Fruit fly (Drosophila melanogaster) whole organism, adult: ENCODE measurements around the gene cu.
A peak's percentile ranks its signal among the peaks of the same experiment; 100 is the strongest.

Source experiments
- CG11617 ChIP-seq: fragments of 200-800 bp; sonication (Bioruptor generic); optimal IDR thresholded peaks from 2 replicates; lab custom pipeline; 2017; ENCODE audit warnings: mild to moderate bottlenecking, missing biosample characterization, missing genetic modification reagents, missing genetic modification characterization
- CG12768 ChIP-seq: fragments of 200-800 bp; sonication (Bioruptor generic); optimal IDR thresholded peaks from 2 replicates; lab custom pipeline; 2017; ENCODE audit warnings: missing biosample characterization, missing genetic modification characterization, mild to moderate bottlenecking, moderate library complexity, missing genetic modification reagents
- CG14711 ChIP-seq: fragments of 200-800 bp; sonication (Bioruptor generic); optimal IDR thresholded peaks from 2 replicates; lab custom pipeline; 2018; ENCODE audit warnings: missing biosample characterization, mild to moderate bottlenecking, missing genetic modification characterization, moderate library complexity
- CG1620 ChIP-seq: fragments of 200-800 bp; sonication (Bioruptor generic); optimal IDR thresholded peaks from 2 replicates; lab custom pipeline; 2016; ENCODE audit warnings: missing biosample characterization, missing genetic modification characterization
- CG33017 ChIP-seq: fragments of 200-800 bp; sonication (Bioruptor generic); optimal IDR thresholded peaks from 2 replicates; lab custom pipeline; 2018; ENCODE audit warnings: missing biosample characterization, mild to moderate bottlenecking, missing genetic modification characterization, moderate library complexity
- CG5204 ChIP-seq: fragments of 200-800 bp; sonication (Bioruptor generic); optimal IDR thresholded peaks from 2 replicates; lab custom pipeline; 2016; ENCODE audit warnings: missing biosample characterization, missing genetic modification characterization
- CG7045 ChIP-seq: fragments of 200-800 bp; sonication (Bioruptor generic); optimal IDR thresholded peaks from 2 replicates; lab custom pipeline; 2017; ENCODE audit warnings: missing biosample characterization, mild to moderate bottlenecking, missing genetic modification characterization
- CG7101 ChIP-seq: fragments of 200-800 bp; sonication (Bioruptor generic); optimal IDR thresholded peaks from 2 replicates; lab custom pipeline; 2018; ENCODE audit warnings: missing biosample characterization, mild to moderate bottlenecking, missing genetic modification characterization, moderate library complexity
- Clk ChIP-seq: fragments of 200-800 bp; sonication (Bioruptor generic); optimal IDR thresholded peaks from 2 replicates; lab custom pipeline; 2017; ENCODE audit warnings: missing biosample characterization, missing genetic modification characterization
- Crg-1 ChIP-seq: fragments of 200-800 bp; sonication (Bioruptor generic); optimal IDR thresholded peaks from 2 replicates; lab custom pipeline; 2016; ENCODE audit warnings: missing biosample characterization, missing genetic modification characterization
- Hr96 ChIP-seq: fragments of 200-800 bp; sonication (Bioruptor generic); optimal IDR thresholded peaks from 2 replicates; lab custom pipeline; 2016; ENCODE audit warnings: missing biosample characterization, missing genetic modification characterization
- Mnt ChIP-seq: fragments of 200-800 bp; sonication (Bioruptor generic); optimal IDR thresholded peaks from 2 replicates; lab custom pipeline; 2016; ENCODE audit warnings: missing biosample characterization, mild to moderate bottlenecking, missing genetic modification characterization
- bab1 ChIP-seq: fragments of 200-800 bp; sonication (Bioruptor generic); optimal IDR thresholded peaks from 3 replicates; lab custom pipeline; 2019; ENCODE audit warnings: missing biosample characterization, mild to moderate bottlenecking, missing genetic modification characterization, moderate library complexity
- cic ChIP-seq: fragments of 200-800 bp; sonication (Bioruptor generic); optimal IDR thresholded peaks from 2 replicates; lab custom pipeline; 2017; ENCODE audit warnings: missing biosample characterization, mild to moderate bottlenecking, missing genetic modification characterization, moderate library complexity
- cnc ChIP-seq, 2 experiments: fragments of >200 bp; optimal IDR thresholded peaks; 2 replicates each; lab custom pipeline; 2017
- kay ChIP-seq: fragments of 200-800 bp; sonication (Bioruptor generic); peaks from one replicate; lab custom pipeline; 2016; ENCODE audit warnings: missing biosample characterization, missing genetic modification characterization, borderline replicate concordance
- ovo ChIP-seq: fragments of 200-800 bp; sonication (Bioruptor generic); optimal IDR thresholded peaks from 2 replicates; lab custom pipeline; 2016; ENCODE audit warnings: missing biosample characterization, missing genetic modification characterization
- pad ChIP-seq: fragments of 200-800 bp; sonication (Bioruptor generic); optimal IDR thresholded peaks from 3 replicates; lab custom pipeline; 2017; ENCODE audit warnings: missing biosample characterization, missing genetic modification characterization, mild to moderate bottlenecking, moderate library complexity, missing genetic modification reagents
- tj ChIP-seq: fragments of 200-800 bp; sonication (Bioruptor generic); optimal IDR thresholded peaks from 3 replicates; lab custom pipeline; 2017; ENCODE audit warnings: missing biosample characterization, mild to moderate bottlenecking, missing genetic modification characterization, moderate library complexity
- toe ChIP-seq: fragments of 200-800 bp; sonication (Bioruptor generic); optimal IDR thresholded peaks from 2 replicates; lab custom pipeline; 2016; ENCODE audit warnings: missing biosample characterization, missing genetic modification characterization

Gene cu

dm6 chr3R:11221437-11222230 is 24.2 kb downstream of the cu start, which contains the start of the genes CG6693 and RpL3:
TSS of gene CG6693 (minus strand) at chr3R:11221639.
TSS of gene RpL3 (plus strand) at chr3R:11221894.
- TF ChIP-seq Crg-1 (GFP tag; lab: Kevin White, UChicago) (peak; percentile 78), cic (GFP tag; lab: Kevin White, UChicago) (peak; percentile 75), Clk (GFP tag; lab: Kevin White, UChicago) (peak; percentile 54), toe (GFP tag; lab: Kevin White, UChicago) (peak; percentile 68), CG33017 (tag; lab: Kevin White, UChicago) (peak; percentile 90), CG1620 (peak; percentile 73), CG11617 (GFP tag; lab: Kevin White, UChicago) (peak; percentile 84), cnc (optimal IDR thresholded peaks at IDR 0.05; lab: Kevin White, UChicago) (peak in 1 of 2 experiments; percentile 46), CG7101 (tag; lab: Kevin White, UChicago) (peak; percentile 91), CG7045 (GFP tag; lab: Kevin White, UChicago) (peak; percentile 69), ovo (GFP tag; lab: Kevin White, UChicago) (peak; percentile 39), CG14711 (tag; lab: Kevin White, UChicago) (peak; percentile 57), bab1 (GFP tag; lab: Kevin White, UChicago) (peak; percentile 87), CG12768 (GFP tag; lab: Kevin White, UChicago) (peak; percentile 85), CG5204 (GFP tag; lab: Kevin White, UChicago) (no peak), Hr96 (peak; percentile 81), kay (no peak), pad (peak; percentile 73), tj (GFP tag; lab: Kevin White, UChicago) (peak; percentile 56), Mnt (GFP tag; lab: Kevin White, UChicago) (peak; percentile 97)

DNA sequence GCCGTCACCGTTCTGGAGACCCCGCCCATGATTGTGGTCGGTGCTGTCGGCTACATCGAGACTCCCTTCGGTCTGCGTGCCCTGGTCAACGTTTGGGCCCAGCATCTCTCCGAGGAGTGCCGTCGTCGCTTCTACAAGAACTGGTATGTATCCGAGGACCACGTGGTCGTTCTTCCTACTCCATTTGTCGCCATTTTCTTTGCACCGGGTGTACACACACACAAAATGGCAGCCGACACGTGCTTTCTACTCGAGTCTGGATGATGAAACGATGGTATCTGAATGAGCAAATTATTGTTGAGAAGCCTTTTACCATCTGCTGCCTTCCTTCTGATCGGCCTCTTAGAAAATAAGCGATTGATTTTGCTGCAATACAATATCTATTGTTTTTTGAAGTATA is 25.2 kb downstream of the cu start:
- TF ChIP-seq Mnt (GFP tag; lab: Kevin White, UChicago) (peak; percentile 3), tj (GFP tag; lab: Kevin White, UChicago) (no peak)

DNA sequence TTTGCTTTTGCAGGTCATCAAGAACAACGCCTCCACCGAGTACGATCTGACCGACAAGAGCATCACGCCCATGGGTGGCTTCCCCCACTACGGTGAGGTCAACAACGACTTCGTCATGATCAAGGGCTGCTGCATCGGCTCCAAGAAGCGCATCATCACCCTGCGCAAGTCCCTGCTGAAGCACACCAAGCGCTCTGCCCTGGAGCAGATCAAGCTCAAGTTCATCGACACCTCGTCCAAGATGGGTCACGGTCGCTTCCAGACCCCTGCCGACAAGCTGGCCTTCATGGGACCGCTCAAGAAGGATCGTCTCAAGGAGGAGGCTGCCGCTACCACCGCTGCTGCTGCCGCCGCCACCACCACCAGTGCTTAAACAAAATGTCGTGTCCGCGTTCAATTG is 27.1 kb downstream of the cu start:
- TF ChIP-seq tj (GFP tag; lab: Kevin White, UChicago) (no peak), CG7045 (GFP tag; lab: Kevin White, UChicago) (no peak), CG1620 (no peak), pad (no peak), Mnt (GFP tag; lab: Kevin White, UChicago) (no peak), Hr96 (no peak), ovo (GFP tag; lab: Kevin White, UChicago) (no peak), CG33017 (tag; lab: Kevin White, UChicago) (no peak), Crg-1 (GFP tag; lab: Kevin White, UChicago) (no peak)

DNA sequence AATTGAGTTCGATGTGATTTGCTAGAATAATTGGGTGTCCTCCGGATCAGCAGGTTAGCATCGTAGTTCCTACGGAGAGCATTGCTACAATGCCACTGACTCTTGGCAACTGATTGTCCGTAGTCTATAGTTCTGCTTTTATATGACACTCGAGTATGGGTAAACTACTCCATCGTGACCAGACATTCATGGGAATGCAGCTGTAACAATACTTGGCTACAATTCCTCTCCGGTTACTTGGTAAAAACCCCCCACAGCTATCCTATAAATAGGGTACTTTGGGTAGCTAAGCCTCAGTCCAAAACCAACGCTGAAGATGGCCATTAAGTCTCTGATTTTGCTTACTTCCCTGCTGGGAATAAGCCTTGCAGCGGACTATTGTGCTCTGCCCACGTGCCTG is 27.8 kb downstream of the cu start, which contains the start of gene scpr-C:
Gene scpr-C (plus strand): TSS at position 301 of the 400 bp plus-strand sequence.
- TF ChIP-seq bab1 (GFP tag; lab: Kevin White, UChicago) (no peak), CG33017 (tag; lab: Kevin White, UChicago) (no peak), ovo (GFP tag; lab: Kevin White, UChicago) (no peak)

- TF ChIP-seq cic (GFP tag; lab: Kevin White, UChicago) = peak; percentile 62
- no peak for TF ChIP-seq toe (GFP tag; lab: Kevin White, UChicago)
- peak; percentile 97 for TF ChIP-seq CG14711 (tag; lab: Kevin White, UChicago)
- peak; percentile 87 for TF ChIP-seq ovo (GFP tag; lab: Kevin White, UChicago)
- TF ChIP-seq CG12768 (GFP tag; lab: Kevin White, UChicago) = peak; percentile 89
- TF ChIP-seq CG7101 (tag; lab: Kevin White, UChicago) = peak; percentile 99
- peak; percentile 98 for TF ChIP-seq bab1 (GFP tag; lab: Kevin White, UChicago)
- TF ChIP-seq tj (GFP tag; lab: Kevin White, UChicago) = peak; percentile 68
- no peak for TF ChIP-seq kay
- TF ChIP-seq CG7045 (GFP tag; lab: Kevin White, UChicago) = peak; percentile 91
- no peak for TF ChIP-seq CG5204 (GFP tag; lab: Kevin White, UChicago)
- TF ChIP-seq Mnt (GFP tag; lab: Kevin White, UChicago) = peak; percentile 69
- peak; percentile 95 for TF ChIP-seq CG11617 (GFP tag; lab: Kevin White, UChicago)
- no peak for TF ChIP-seq Hr96
- TF ChIP-seq Clk (GFP tag; lab: Kevin White, UChicago) = no peak
- peak; percentile 92 for TF ChIP-seq Crg-1 (GFP tag; lab: Kevin White, UChicago)
- peak; percentile 66 for TF ChIP-seq pad
- TF ChIP-seq CG1620 = peak; percentile 87
- TF ChIP-seq CG33017 (tag; lab: Kevin White, UChicago) = peak; percentile 99
Measured at dm6 chr3R:11226496-11226895, 29.1 kb downstream of the cu start, which contains the start of gene CG17726. TSS of gene CG17726 (plus strand) at chr3R:11226762.

DNA sequence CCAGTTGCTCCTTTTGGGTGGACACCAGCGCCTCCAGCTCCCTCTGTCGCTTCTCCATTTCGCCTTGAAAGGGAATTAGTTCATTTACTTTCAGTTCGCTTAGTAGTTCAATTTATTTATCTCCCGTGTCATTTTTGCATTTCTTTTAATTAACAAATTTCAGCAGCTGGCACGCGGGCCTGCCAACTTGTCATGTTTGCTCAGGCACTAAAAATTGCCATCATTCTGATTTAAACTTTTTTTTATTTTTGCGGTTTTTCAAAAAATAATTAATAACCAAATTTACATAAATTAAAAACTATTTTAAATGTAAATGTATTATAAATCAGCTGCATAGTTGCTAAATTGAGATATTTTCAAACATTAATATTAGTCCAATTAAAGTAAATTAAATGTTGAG is 33.0 kb downstream of the cu start, which contains the start of gene GCC88:
Gene GCC88 (minus strand): TSS at position 209 of the 400 bp plus-strand sequence.
- no peak for TF ChIP-seq Clk (GFP tag; lab: Kevin White, UChicago)
- TF ChIP-seq CG1620 = no peak
- no peak for TF ChIP-seq cic (GFP tag; lab: Kevin White, UChicago)
- no peak for TF ChIP-seq pad
- TF ChIP-seq Crg-1 (GFP tag; lab: Kevin White, UChicago) = no peak
- TF ChIP-seq ovo (GFP tag; lab: Kevin White, UChicago) = no peak
- TF ChIP-seq Hr96 = no peak
- TF ChIP-seq cnc (optimal IDR thresholded peaks at IDR 0.05; lab: Kevin White, UChicago) = no peak
- no peak for TF ChIP-seq tj (GFP tag; lab: Kevin White, UChicago)
- no peak for TF ChIP-seq toe (GFP tag; lab: Kevin White, UChicago)
- no peak for TF ChIP-seq CG12768 (GFP tag; lab: Kevin White, UChicago)
